Fruit fly (Drosophila melanogaster) whole organism, embryonic: ENCODE data around the gene hook.

Source experiments
- Atf3 ChIP-seq: fragments of 200-800 bp; sonication (Bioruptor generic); optimal IDR thresholded peaks from 3 replicates; lab custom pipeline; 2016; ENCODE audit warnings: missing biosample characterization, missing genetic modification characterization
- BtbVII ChIP-seq: fragments of 200-800 bp; sonication (Bioruptor generic); optimal IDR thresholded peaks from 3 replicates; lab custom pipeline; 2017; ENCODE audit warnings: missing biosample characterization, mild to moderate bottlenecking, missing genetic modification characterization
- CG10209 ChIP-seq: fragments of 200-800 bp; sonication (Bioruptor generic); optimal IDR thresholded peaks from 3 replicates; lab custom pipeline; 2017; ENCODE audit warnings: missing biosample characterization, mild to moderate bottlenecking, missing genetic modification characterization, missing genetic modification reagents
- CG11085 ChIP-seq: fragments of 200-800 bp; sonication (Bioruptor generic); IDR thresholded peaks from 2 replicates; pipeline ENCODE4 v1.3.6; 2022; ENCODE audit warnings: missing biosample characterization, missing genetic modification characterization
- CG11456 ChIP-seq: fragments of 200-800 bp; sonication (Bioruptor generic); IDR thresholded peaks from 3 replicates; pipeline ENCODE4 v1.3.6; 2022; ENCODE audit warnings: missing biosample characterization, missing genetic modification characterization
- CG11696 ChIP-seq: fragments of 200-800 bp; sonication (Bioruptor generic); IDR thresholded peaks from 2 replicates; pipeline ENCODE4 v1.3.6; 2022; ENCODE audit warnings: missing biosample characterization, missing genetic modification characterization
- CG12659 ChIP-seq: fragments of 200-800 bp; sonication (Bioruptor generic); optimal IDR thresholded peaks from 3 replicates; lab custom pipeline; 2017; ENCODE audit warnings: mild to moderate bottlenecking, missing biosample characterization, missing genetic modification reagents, missing genetic modification characterization
- CG15479 ChIP-seq: fragments of 200-800 bp; sonication (Bioruptor generic); optimal IDR thresholded peaks from 3 replicates; lab custom pipeline; 2019; ENCODE audit warnings: missing biosample characterization, mild to moderate bottlenecking, missing genetic modification characterization, moderate library complexity
- CG1647 ChIP-seq: fragments of 200-800 bp; sonication (Bioruptor generic); optimal IDR thresholded peaks from 3 replicates; lab custom pipeline; 2016; ENCODE audit warnings: missing biosample characterization, missing genetic modification characterization
- CG2120 ChIP-seq: fragments of 200-800 bp; sonication (Bioruptor generic); optimal IDR thresholded peaks from 3 replicates; lab custom pipeline; 2016; ENCODE audit warnings: missing biosample characterization, missing genetic modification characterization
- CG31441 ChIP-seq: fragments of 200-800 bp; sonication (Bioruptor generic); IDR thresholded peaks from 2 replicates; pipeline ENCODE4 v1.3.6; 2022; ENCODE audit warnings: missing biosample characterization, missing genetic modification characterization
- CG32532 ChIP-seq: fragments of 200-800 bp; sonication (Bioruptor generic); IDR thresholded peaks from 2 replicates; pipeline ENCODE4 v1.3.6; 2022; ENCODE audit warnings: missing biosample characterization, missing genetic modification characterization
- CG3838 ChIP-seq: fragments of 200-800 bp; sonication (Bioruptor generic); optimal IDR thresholded peaks from 3 replicates; lab custom pipeline; 2016; ENCODE audit warnings: missing biosample characterization, missing genetic modification characterization
- CG3847 ChIP-seq: fragments of 200-800 bp; sonication (Bioruptor generic); IDR thresholded peaks from 2 replicates; pipeline ENCODE4 v1.3.6; 2022; ENCODE audit warnings: missing biosample characterization, missing genetic modification characterization
- CG6689 ChIP-seq: fragments of 200-800 bp; sonication (Bioruptor generic); IDR thresholded peaks from 2 replicates; pipeline ENCODE4 v1.3.6; 2022; ENCODE audit warnings: missing biosample characterization, missing genetic modification characterization
- CG8478 ChIP-seq: fragments of >200 bp; optimal IDR thresholded peaks from 2 replicates; lab custom pipeline; 2018
- CrebB ChIP-seq: fragments of 200-800 bp; sonication (Bioruptor generic); optimal IDR thresholded peaks from 3 replicates; lab custom pipeline; 2018; ENCODE audit warnings: missing biosample characterization, mild to moderate bottlenecking, missing genetic modification characterization
- D ChIP-seq, 2 experiments: fragments of 200-800 bp in 1 of 2; fragments of >200 bp in 1 of 2; sonication (Bioruptor generic) in 1 of 2; optimal IDR thresholded peaks; 2 replicates in 1 of 2; 3 replicates in 1 of 2; lab custom pipeline; 2017; ENCODE audit warnings: mild to moderate bottlenecking in 1 of 2, missing biosample characterization in 1 of 2, missing genetic modification characterization in 1 of 2, missing genetic modification reagents in 1 of 2
- Dbx ChIP-seq: fragments of 200-800 bp; sonication (Bioruptor generic); IDR thresholded peaks from 3 replicates; pipeline ENCODE4 v1.3.6; 2022; ENCODE audit warnings: missing biosample characterization, missing genetic modification characterization
- Dll ChIP-seq: fragments of 200-800 bp; sonication (Bioruptor generic); IDR thresholded peaks from 4 replicates; pipeline ENCODE4 v1.3.6; 2022; ENCODE audit warnings: missing biosample characterization, missing genetic modification characterization; ENCODE audit not compliant: partially characterized antibody
- Drgx ChIP-seq: fragments of 200-800 bp; sonication (Bioruptor generic); IDR thresholded peaks from 2 replicates; pipeline ENCODE4 v1.3.6; 2022; ENCODE audit warnings: missing biosample characterization, missing genetic modification characterization
- GATAe ChIP-seq: fragments of 200-800 bp; sonication (Bioruptor generic); conservative IDR thresholded peaks from 2 replicates; pipeline ENCODE4 v1.3.6; 2022; ENCODE audit warnings: missing biosample characterization, missing genetic modification characterization
- Lim3 ChIP-seq: fragments of 200-800 bp; sonication (Bioruptor generic); IDR thresholded peaks from 2 replicates; pipeline ENCODE4 v1.3.6; 2022; ENCODE audit warnings: missing biosample characterization, missing genetic modification characterization
- Med ChIP-seq: fragments of 200-800 bp; sonication (Bioruptor generic); peaks from one replicate; lab custom pipeline; 2016; ENCODE audit warnings: missing biosample characterization, missing genetic modification characterization, mild to moderate bottlenecking, inconsistent platforms, moderate library complexity
- NFAT ChIP-seq: fragments of 200-800 bp; sonication (Bioruptor generic); IDR thresholded peaks from 2 replicates; pipeline ENCODE4 v1.3.6; 2022; ENCODE audit warnings: missing biosample characterization, missing genetic modification characterization
- Rfx ChIP-seq: fragments of 200-800 bp; sonication (Bioruptor generic); IDR thresholded peaks from 2 replicates; pipeline ENCODE4 v1.3.6; 2022; ENCODE audit warnings: missing biosample characterization, missing genetic modification characterization
- Sox102F ChIP-seq: fragments of 200-800 bp; sonication (Bioruptor generic); optimal IDR thresholded peaks from 2 replicates; lab custom pipeline; 2018; ENCODE audit warnings: missing biosample characterization, mild to moderate bottlenecking, missing genetic modification characterization, moderate library complexity
- Ssrp ChIP-seq: fragments of 200-800 bp; sonication (Bioruptor generic); optimal IDR thresholded peaks from 2 replicates; lab custom pipeline; 2018; ENCODE audit warnings: missing biosample characterization, mild to moderate bottlenecking, missing genetic modification characterization, moderate library complexity
- amos ChIP-seq: fragments of 200-800 bp; sonication (Bioruptor generic); IDR thresholded peaks from 2 replicates; pipeline ENCODE4 v1.3.6; 2022; ENCODE audit warnings: missing biosample characterization, missing genetic modification characterization; ENCODE audit not compliant: partially characterized antibody
- cato ChIP-seq: fragments of 200-800 bp; sonication (Bioruptor generic); optimal IDR thresholded peaks from 2 replicates; lab custom pipeline; 2016; ENCODE audit warnings: missing biosample characterization, missing genetic modification characterization, borderline replicate concordance
- dpn ChIP-seq, 2 experiments: fragments of 200-800 bp; sonication (Bioruptor generic); optimal IDR thresholded peaks; 3 replicates each; lab custom pipeline; 2016; ENCODE audit warnings: missing biosample characterization in 2 of 2, missing genetic modification characterization in 2 of 2
- ems ChIP-seq: fragments of 200-800 bp; sonication (Bioruptor generic); optimal IDR thresholded peaks from 3 replicates; lab custom pipeline; 2016; ENCODE audit warnings: missing biosample characterization, missing genetic modification characterization
- ftz-f1 ChIP-seq: fragments of 200-800 bp; sonication (Bioruptor generic); optimal IDR thresholded peaks from 2 replicates; lab custom pipeline; 2016; ENCODE audit warnings: missing biosample characterization, missing genetic modification characterization
- hkb ChIP-seq, 2 experiments: fragments of 200-800 bp in 1 of 2; fragments of >200 bp in 1 of 2; sonication (Bioruptor generic) in 1 of 2; IDR thresholded peaks in 1 of 2; optimal IDR thresholded peaks in 1 of 2; 2 replicates each; pipeline versions ENCODE4 v1.3.6 to Lab custom; 2017 to 2022; ENCODE audit warnings: missing biosample characterization in 1 of 2, missing genetic modification characterization in 1 of 2
- ind ChIP-seq: fragments of 200-800 bp; sonication (Bioruptor generic); optimal IDR thresholded peaks from 3 replicates; lab custom pipeline; 2016; ENCODE audit warnings: missing biosample characterization, missing genetic modification characterization
- kah ChIP-seq: fragments of 200-800 bp; sonication (Bioruptor generic); optimal IDR thresholded peaks from 2 replicates; lab custom pipeline; 2018; ENCODE audit warnings: missing biosample characterization, mild to moderate bottlenecking, missing genetic modification characterization
- lilli ChIP-seq: fragments of 200-800 bp; sonication (Bioruptor generic); optimal IDR thresholded peaks from 3 replicates; lab custom pipeline; 2016; ENCODE audit warnings: missing biosample characterization, missing genetic modification characterization
- mam ChIP-seq: fragments of 200-800 bp; sonication (Bioruptor generic); optimal IDR thresholded peaks from 3 replicates; lab custom pipeline; 2016; ENCODE audit warnings: missing biosample characterization, missing genetic modification characterization
- phol ChIP-seq: fragments of 200-800 bp; sonication (Bioruptor generic); optimal IDR thresholded peaks from 3 replicates; lab custom pipeline; 2018; ENCODE audit warnings: missing biosample characterization, mild to moderate bottlenecking, missing genetic modification characterization, moderate library complexity
- pita ChIP-seq: fragments of 200-800 bp; sonication (Bioruptor generic); optimal IDR thresholded peaks from 2 replicates; lab custom pipeline; 2017; ENCODE audit warnings: missing biosample characterization, mild to moderate bottlenecking, missing genetic modification characterization
- pnt ChIP-seq: fragments of 200-800 bp; sonication (Bioruptor generic); optimal IDR thresholded peaks from 3 replicates; lab custom pipeline; 2016; ENCODE audit warnings: missing biosample characterization, missing genetic modification characterization
- ranshi ChIP-seq: fragments of 200-800 bp; sonication (Bioruptor generic); IDR thresholded peaks from 2 replicates; pipeline ENCODE4 v1.3.6; 2022; ENCODE audit warnings: missing biosample characterization, missing genetic modification characterization
- repo ChIP-seq: fragments of 200-800 bp; sonication (Bioruptor generic); optimal IDR thresholded peaks from 2 replicates; lab custom pipeline; 2016; ENCODE audit warnings: missing biosample characterization, missing genetic modification characterization
- row ChIP-seq: fragments of 200-800 bp; sonication (Bioruptor generic); IDR thresholded peaks from 3 replicates; pipeline ENCODE4 v1.3.6; 2022; ENCODE audit warnings: missing biosample characterization, missing genetic modification characterization
- slou ChIP-seq: fragments of 200-800 bp; sonication (Bioruptor generic); optimal IDR thresholded peaks from 3 replicates; lab custom pipeline; 2016; ENCODE audit warnings: missing biosample characterization, missing genetic modification characterization
- sob ChIP-seq: fragments of 200-800 bp; sonication (Bioruptor generic); IDR thresholded peaks from 2 replicates; pipeline ENCODE4 v1.3.6; 2022; ENCODE audit warnings: missing biosample characterization, missing genetic modification characterization
- ssp ChIP-seq: fragments of 200-800 bp; sonication (Bioruptor generic); IDR thresholded peaks from 2 replicates; pipeline ENCODE4 v1.3.6; 2022; ENCODE audit warnings: missing biosample characterization, missing genetic modification characterization
- tgo ChIP-seq: fragments of 200-800 bp; sonication (Bioruptor generic); IDR thresholded peaks from 3 replicates; pipeline ENCODE4 v1.3.6; 2022; ENCODE audit warnings: missing biosample characterization, missing genetic modification characterization
- ttk ChIP-seq: fragments of 200-800 bp; sonication (Bioruptor generic); IDR thresholded peaks from 2 replicates; pipeline ENCODE4 v2.1.2; 2022; ENCODE audit warnings: missing biosample characterization, missing genetic modification characterization
- vvl ChIP-seq: fragments of 200-800 bp; sonication (Bioruptor generic); IDR thresholded peaks from 2 replicates; pipeline ENCODE4 v1.3.6; 2022; ENCODE audit warnings: missing biosample characterization, missing genetic modification characterization

The hook gene

DNA sequence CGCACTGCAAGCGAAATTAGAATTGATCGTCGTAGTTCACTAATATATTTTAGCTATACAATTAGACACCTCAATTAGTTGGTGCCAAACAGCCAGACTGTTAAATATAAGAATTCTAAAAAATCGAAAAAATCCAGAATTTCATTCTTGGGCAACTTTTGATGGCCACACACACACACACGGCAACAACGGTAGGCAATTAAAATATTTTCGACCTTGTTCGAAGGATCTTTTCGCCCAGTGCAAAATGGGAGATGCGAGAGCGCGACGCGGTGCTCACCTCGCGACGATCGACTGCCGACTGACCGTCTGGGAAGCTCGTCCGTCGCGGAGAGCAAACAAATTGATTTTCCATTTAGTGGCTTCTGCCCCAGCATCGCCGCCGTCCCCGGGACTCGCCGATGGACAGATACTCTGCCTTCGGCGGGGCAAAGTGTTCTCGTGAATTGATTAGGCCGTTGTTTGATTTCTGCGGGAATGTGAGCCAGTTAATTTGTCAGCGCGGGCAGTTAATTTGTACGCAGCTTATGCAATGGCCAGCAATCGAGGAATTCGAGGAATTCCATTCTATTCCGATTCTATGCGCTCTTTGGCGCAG is 36.3 kb upstream of the hook start, which contains the start of gene CG10702 (continued):
- TF ChIP-seq amos (GFP tag; lab: Robert Waterston, UW) (peak; percentile 17; the same call in 1 of the 2 replicates), CG31441 (GFP tag; lab: Robert Waterston, UW) (peak; percentile 33; the same call in 1 of the 2 replicates), vvl (GFP tag; lab: Robert Waterston, UW) (no peak), D (optimal IDR thresholded peaks at IDR 0.05; lab: Kevin White, UChicago) (no peak), D (GFP tag; optimal IDR thresholded peaks at IDR 0.05; lab: Kevin White, UChicago) (peak; percentile 14), ranshi (GFP tag; lab: Robert Waterston, UW) (no peak), ind (GFP tag; lab: Kevin White, UChicago) (peak; percentile 7), Sox102F (peak; percentile 15), CG11696 (no peak), ssp (no peak), Drgx (GFP tag; lab: Robert Waterston, UW) (peak; percentile 33; the same call in 1 of the 2 replicates), phol (tag; lab: Kevin White, UChicago) (no peak), CG10209 (GFP tag; lab: Kevin White, UChicago) (no peak), kah (GFP tag; lab: Kevin White, UChicago) (no peak), CG2120 (peak; percentile 33), Lim3 (GFP tag; lab: Robert Waterston, UW) (0 out of 2 replicates have a peak, but pooled peaks have one; percentile 6), tgo (GFP tag; lab: Robert Waterston, UW) (peak; percentile 18; the same call in 1 of the 3 replicates), CG11456 (GFP tag; lab: Robert Waterston, UW) (0 out of 3 replicates have a peak, but pooled peaks have one; percentile 5), lilli (GFP tag; lab: Kevin White, UChicago) (peak; percentile 11), mam (GFP tag; lab: Kevin White, UChicago) (peak; percentile 39), sob (GFP tag; lab: Robert Waterston, UW) (0 out of 2 replicates have a peak, but pooled peaks have one; percentile 41), Ssrp (tag; lab: Kevin White, UChicago) (peak; percentile 28), CG11085 (GFP tag; lab: Robert Waterston, UW) (no peak), repo (GFP tag; lab: Kevin White, UChicago) (no peak), slou (GFP tag; lab: Kevin White, UChicago) (no peak), CG3838 (GFP tag; lab: Kevin White, UChicago) (no peak), ems (GFP tag; lab: Kevin White, UChicago) (peak; percentile 15), Med (GFP tag; lab: Kevin White, UChicago) (peak; percentile 70), Dll (GFP tag; lab: Robert Waterston, UW) (no peak), hkb (optimal IDR thresholded peaks at IDR 0.05; lab: Kevin White, UChicago) (no peak), hkb (GFP tag; IDR thresholded peaks at IDR 0.05; lab: Robert Waterston, UW) (no peak), pnt (GFP tag; lab: Kevin White, UChicago) (no peak), BtbVII (GFP tag; lab: Kevin White, UChicago) (no peak), GATAe (GFP tag; lab: Robert Waterston, UW) (no peak), pita (GFP tag; lab: Kevin White, UChicago) (no peak), Rfx (peak; percentile 62), ftz-f1 (GFP tag; lab: Kevin White, UChicago) (no peak), Atf3 (GFP tag; lab: Kevin White, UChicago) (no peak), cato (GFP tag; lab: Kevin White, UChicago) (no peak), CG1647 (GFP tag; lab: Kevin White, UChicago) (no peak), CG6689 (peak; percentile 27; the same call in 1 of the 2 replicates), Dbx (GFP tag; lab: Robert Waterston, UW) (0 out of 3 replicates have a peak, but pooled peaks have one; percentile 18), CG12659 (GFP tag; lab: Kevin White, UChicago) (no peak), CG8478 (lab: Kevin White, UChicago) (no peak), dpn (GFP tag; optimal IDR thresholded peaks at IDR 0.05; lab: Kevin White, UChicago) (no peak), CG3847 (GFP tag; lab: Robert Waterston, UW) (0 out of 2 replicates have a peak, but pooled peaks have one; percentile 5), ttk (no peak), CG32532 (GFP tag; lab: Robert Waterston, UW) (0 out of 2 replicates have a peak, but pooled peaks have one; percentile 29), CG15479 (GFP tag; lab: Kevin White, UChicago) (no peak), NFAT (GFP tag; lab: Robert Waterston, UW) (0 out of 2 replicates have a peak, but pooled peaks have one; percentile 13), row (GFP tag; lab: Robert Waterston, UW) (peak; percentile 34; the same call in 1 of the 3 replicates), CrebB (tag; lab: Kevin White, UChicago) (no peak)
